Fruit fly (Drosophila melanogaster) whole organism, embryonic: Measurements from ENCODE around the gene CG15537.

Source experiments
- CG10565 ChIP-seq: fragments of 200-800 bp; sonication (Bioruptor generic); optimal IDR thresholded peaks from 3 replicates; lab custom pipeline; 2016; ENCODE audit warnings: missing biosample characterization, mild to moderate bottlenecking, missing genetic modification characterization
- CG16779 ChIP-seq: fragments of 200-800 bp; sonication (Bioruptor generic); IDR thresholded peaks from 2 replicates; pipeline ENCODE4 v1.3.6; 2022; ENCODE audit warnings: missing biosample characterization, missing genetic modification characterization
- CG17361 ChIP-seq: fragments of 200-800 bp; sonication (Bioruptor generic); IDR thresholded peaks from 3 replicates; pipeline ENCODE4 v1.3.6; 2022; ENCODE audit warnings: missing biosample characterization, missing genetic modification characterization
- CG6654 ChIP-seq: fragments of 200-800 bp; sonication (Bioruptor generic); optimal IDR thresholded peaks from 2 replicates; lab custom pipeline; 2017; ENCODE audit warnings: missing biosample characterization, mild to moderate bottlenecking, missing genetic modification characterization
- CG7357 ChIP-seq: fragments of 200-800 bp; sonication (Bioruptor generic); IDR thresholded peaks from 3 replicates; pipeline ENCODE4 v1.3.6; 2022; ENCODE audit warnings: missing biosample characterization, missing genetic modification characterization
- Mrtf ChIP-seq: fragments of 200-800 bp; sonication (Bioruptor generic); IDR thresholded peaks from 3 replicates; pipeline ENCODE4 v1.3.6; 2022; ENCODE audit warnings: missing biosample characterization, missing genetic modification characterization
- Pdp1 ChIP-seq, 2 experiments: fragments of 200-800 bp; sonication (Bioruptor generic); optimal IDR thresholded peaks; 3 replicates each; lab custom pipeline; 2016; ENCODE audit warnings: missing biosample characterization in 2 of 2, missing genetic modification characterization in 2 of 2, mild to moderate bottlenecking in 1 of 2, moderate library complexity in 1 of 2
- ems ChIP-seq: fragments of 200-800 bp; sonication (Bioruptor generic); optimal IDR thresholded peaks from 3 replicates; lab custom pipeline; 2016; ENCODE audit warnings: missing biosample characterization, missing genetic modification characterization
- en ChIP-seq: fragments of 200-800 bp; sonication (Bioruptor generic); optimal IDR thresholded peaks from 2 replicates; lab custom pipeline; 2016; ENCODE audit warnings: missing biosample characterization, missing genetic modification characterization
- schlank ChIP-seq: fragments of 200-800 bp; sonication (Bioruptor generic); optimal IDR thresholded peaks from 2 replicates; lab custom pipeline; 2018; ENCODE audit warnings: missing biosample characterization, mild to moderate bottlenecking, missing genetic modification characterization

DNA sequence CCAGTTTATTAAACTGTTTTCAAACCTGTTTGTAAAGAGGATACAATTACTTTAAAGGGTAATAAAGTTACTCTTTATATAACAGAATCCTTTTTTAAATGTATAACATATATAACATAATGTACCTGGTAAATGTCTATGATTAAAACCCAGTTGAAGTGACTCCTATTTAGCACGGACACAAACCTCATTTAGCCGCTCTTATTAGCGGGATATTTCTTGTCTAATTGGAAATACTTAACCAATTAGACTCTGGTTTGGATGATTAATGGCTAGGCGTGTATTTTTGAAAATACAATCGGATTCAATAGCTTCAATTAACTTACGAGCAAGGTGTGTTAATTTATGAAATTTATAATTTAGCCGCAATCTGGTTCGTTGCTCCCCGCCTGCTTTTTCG lies 23.7 kb upstream of the CG15537 start:
- TF ChIP-seq schlank (tag; lab: Kevin White, UChicago) (no peak), CG6654 (GFP tag; lab: Kevin White, UChicago) (no peak), CG17361 (GFP tag; lab: Robert Waterston, UW) (no peak), Pdp1 (GFP tag; optimal IDR thresholded peaks at IDR 0.05; lab: Kevin White, UChicago) (no peak), CG10565 (GFP tag; lab: Kevin White, UChicago) (no peak), CG7357 (GFP tag; lab: Robert Waterston, UW) (no peak), Mrtf (GFP tag; lab: Robert Waterston, UW) (no peak), en (no peak), ems (GFP tag; lab: Kevin White, UChicago) (no peak), CG16779 (GFP tag; lab: Robert Waterston, UW) (no peak)
